Fruit fly (Drosophila melanogaster) ovary, adult (tissue): ENCODE measurements around the gene MSBP.

ENCODE experiments used
- CG17801 ChIP-seq: fragments of 200-800 bp; optimal IDR thresholded peaks from 2 replicates; lab custom pipeline; 2019; ENCODE audit warnings: missing biosample characterization, mild to moderate bottlenecking, missing genetic modification characterization, moderate library complexity; ENCODE audit not compliant: partially characterized antibody

MSBP gene

dm6 chrX:15840003-15840402, 49.9 kb downstream of the MSBP start:
- TF ChIP-seq CG17801 (GFP tag; lab: Kevin White, UChicago): no peak
